Worm (Caenorhabditis elegans): ENCODE measurements around the gene acl-1.

The acl-1 gene

ce11 chrX:15849397-15849935, at the start of gene acl-1:
Gene acl-1 (plus strand): TSS chrX:15849885.
- peak; percentile 80 for TF ChIP-seq pha-4 (tag; optimal IDR thresholded peaks at IDR 0.05)
- TF ChIP-seq mml-1 (tag; optimal IDR thresholded peaks at IDR 0.05): no peak
- TF ChIP-seq elt-2 (tag; optimal IDR thresholded peaks at IDR 0.05): peak; percentile 34
- peak; percentile 96 for TF ChIP-seq lsy-12 (tag; optimal IDR thresholded peaks at IDR 0.05)
- peak; percentile 79 for TF ChIP-seq fkh-10 (GFP tag; optimal IDR thresholded peaks at IDR 0.05)
- TF ChIP-seq mdl-1 (tag; optimal IDR thresholded peaks at IDR 0.05): peak; percentile 8
- TF ChIP-seq ceh-9 (tag; optimal IDR thresholded peaks at IDR 0.05): no peak
- TF ChIP-seq zag-1 (tag; optimal IDR thresholded peaks at IDR 0.05): peak; percentile 2
- TF ChIP-seq ZK546.5 (tag; optimal IDR thresholded peaks at IDR 0.05): no peak
- peak; percentile 22 for TF ChIP-seq nhr-25 (tag; optimal IDR thresholded peaks at IDR 0.05)
- TF ChIP-seq hmg-11 (tag; optimal IDR thresholded peaks at IDR 0.05): peak; percentile 97
- TF ChIP-seq ceh-28 (tag; optimal IDR thresholded peaks at IDR 0.05): peak; percentile 48
- peak; percentile 82 for TF ChIP-seq lin-15B (tag; optimal IDR thresholded peaks at IDR 0.05)
- no peak for TF ChIP-seq nhr-76 (tag; optimal IDR thresholded peaks at IDR 0.05)
- TF ChIP-seq nfya-1 (tag; optimal IDR thresholded peaks at IDR 0.05; ENCODE audit: insufficient read depth): peak; percentile 57
- peak; percentile 47 for TF ChIP-seq nhr-23 (tag; optimal IDR thresholded peaks at IDR 0.05)
- no peak for TF ChIP-seq ceh-16 (tag; optimal IDR thresholded peaks at IDR 0.05)
- peak; percentile 97 for TF ChIP-seq R02D3.7 (tag; optimal IDR thresholded peaks at IDR 0.05)
- TF ChIP-seq jun-1 (tag; optimal IDR thresholded peaks at IDR 0.05): peak; percentile 4
- TF ChIP-seq lin-39 (tag; optimal IDR thresholded peaks at IDR 0.05): peak; percentile 25
- peak; percentile 93 for TF ChIP-seq nhr-43 (tag; optimal IDR thresholded peaks at IDR 0.05; ENCODE audit: poor library complexity, severe bottlenecking)
- peak; percentile 62 for TF ChIP-seq snpc-4 (tag; optimal IDR thresholded peaks at IDR 0.05)
- peak; percentile 9 for TF ChIP-seq fos-1 (tag; optimal IDR thresholded peaks at IDR 0.05)
- TF ChIP-seq nhr-67 (tag; optimal IDR thresholded peaks at IDR 0.05): no peak
- no peak for TF ChIP-seq nhr-11 (tag; optimal IDR thresholded peaks at IDR 0.05)
- peak; percentile 43 for TF ChIP-seq tbx-2 (tag; optimal IDR thresholded peaks at IDR 0.05)

ce11 chrX:15801827-15802226, 47.9 kb upstream of the acl-1 start:
- no peak for TF ChIP-seq unc-39 (tag; optimal IDR thresholded peaks at IDR 0.05)
- TF ChIP-seq mml-1 (tag; optimal IDR thresholded peaks at IDR 0.05): no peak
- TF ChIP-seq ceh-16 (tag; optimal IDR thresholded peaks at IDR 0.05): no peak
- no peak for TF ChIP-seq elt-3 (tag; optimal IDR thresholded peaks at IDR 0.05)
- no peak for TF ChIP-seq nhr-67 (tag; optimal IDR thresholded peaks at IDR 0.05)
- no peak for TF ChIP-seq nhr-12 (tag; optimal IDR thresholded peaks at IDR 0.05)
- TF ChIP-seq ZK546.5 (tag; optimal IDR thresholded peaks at IDR 0.05): no peak
- TF ChIP-seq ztf-11 (tag; optimal IDR thresholded peaks at IDR 0.05): no peak
- no peak for TF ChIP-seq lin-39 (tag; optimal IDR thresholded peaks at IDR 0.05)
- TF ChIP-seq nhr-11 (tag; optimal IDR thresholded peaks at IDR 0.05): no peak
- TF ChIP-seq nhr-237 (tag; optimal IDR thresholded peaks at IDR 0.05): no peak
- TF ChIP-seq lsy-12 (tag; optimal IDR thresholded peaks at IDR 0.05): no peak
- TF ChIP-seq ceh-82 (tag; optimal IDR thresholded peaks at IDR 0.05): no peak
- no peak for TF ChIP-seq nfya-1 (tag; optimal IDR thresholded peaks at IDR 0.05; ENCODE audit: insufficient read depth)
- no peak for TF ChIP-seq nhr-76 (tag; optimal IDR thresholded peaks at IDR 0.05)
- no peak for TF ChIP-seq pqm-1 (tag; optimal IDR thresholded peaks at IDR 0.05)

ce11 chrX:15804072-15804471, 45.6 kb upstream of the acl-1 start, which contains the start of gene Y7A5A.7:
Gene Y7A5A.7 (minus strand): TSS chrX:15804172.
- TF ChIP-seq zag-1 (tag; optimal IDR thresholded peaks at IDR 0.05) (no peak), fkh-10 (GFP tag; optimal IDR thresholded peaks at IDR 0.05) (no peak), lsy-12 (tag; optimal IDR thresholded peaks at IDR 0.05) (no peak), mml-1 (tag; optimal IDR thresholded peaks at IDR 0.05) (no peak), nhr-76 (tag; optimal IDR thresholded peaks at IDR 0.05) (no peak), jun-1 (tag; optimal IDR thresholded peaks at IDR 0.05) (no peak), fos-1 (tag; optimal IDR thresholded peaks at IDR 0.05) (no peak), aly-2 (tag; optimal IDR thresholded peaks at IDR 0.05) (no peak), sea-2 (GFP tag; optimal IDR thresholded peaks at IDR 0.05) (no peak), nhr-77 (tag; optimal IDR thresholded peaks at IDR 0.05) (no peak), nhr-25 (tag; optimal IDR thresholded peaks at IDR 0.05) (no peak), unc-62 (GFP tag; optimal IDR thresholded peaks at IDR 0.05) (no peak), tbx-2 (tag; optimal IDR thresholded peaks at IDR 0.05) (no peak), mdl-1 (tag; optimal IDR thresholded peaks at IDR 0.05) (no peak), skn-1 (tag; optimal IDR thresholded peaks at IDR 0.05) (no peak), ztf-11 (tag; optimal IDR thresholded peaks at IDR 0.05) (no peak)

All from whole organism, L3 larva.